Worm (Caenorhabditis elegans): ENCODE results near the gene M01H9.5.

ce11 chrIV:4482531-4482930 is 17.2 kb downstream of the M01H9.5 start, which contains the start of gene M01H9.4:
- TF ChIP-seq nhr-28 (tag; optimal IDR thresholded peaks at IDR 0.05): no peak
- no peak for TF ChIP-seq lin-13 (tag; optimal IDR thresholded peaks at IDR 0.05)
- TF ChIP-seq elt-3 (tag; optimal IDR thresholded peaks at IDR 0.05): no peak
- no peak for TF ChIP-seq snpc-4 (tag; optimal IDR thresholded peaks at IDR 0.05)
- TF ChIP-seq lsy-2 (tag; optimal IDR thresholded peaks at IDR 0.05): no peak
- TF ChIP-seq ceh-39 (tag; optimal IDR thresholded peaks at IDR 0.05): no peak
- no peak for TF ChIP-seq elt-1 (tag; optimal IDR thresholded peaks at IDR 0.05; ENCODE audit: borderline replicate concordance, insufficient read depth)
- no peak for TF ChIP-seq unc-62 (GFP tag; optimal IDR thresholded peaks at IDR 0.05)
- TF ChIP-seq nhr-237 (tag; optimal IDR thresholded peaks at IDR 0.05): no peak
- no peak for TF ChIP-seq mep-1 (tag; optimal IDR thresholded peaks at IDR 0.05)

Data from whole organism, mixed stage, embryonic.